Fruit fly (Drosophila melanogaster) S2 (cell line): ENCODE measurements around the gene sds22.

Experiments
- CG8478 ChIP-seq: fragments of >200 bp; optimal IDR thresholded peaks from 2 replicates; lab custom pipeline; 2018
- CTCF ChIP-seq, 2 experiments: fragments of >200 bp; optimal IDR thresholded peaks; 2 replicates each; lab custom pipeline; 2018

dm6 chr3R:17415439-17415838 lies 24.0 kb downstream of the sds22 start, which contains the start of gene CG5866:
- TF ChIP-seq CTCF (optimal IDR thresholded peaks at IDR 0.05; lab: Kevin White, UChicago) (no peak), CG8478 (lab: Kevin White, UChicago) (no peak)
